Fruit fly (Drosophila melanogaster) whole organism, embryonic: ENCODE data around the gene Kdm3.

Source experiments
- Bdp1 ChIP-seq: fragments of 200-800 bp; sonication (Bioruptor generic); optimal IDR thresholded peaks from 3 replicates; lab custom pipeline; 2016; ENCODE audit warnings: missing biosample characterization, missing genetic modification characterization
- CG11560 ChIP-seq: fragments of 200-800 bp; sonication (Bioruptor generic); IDR thresholded peaks from 3 replicates; pipeline ENCODE4 v1.3.6; 2022; ENCODE audit warnings: missing biosample characterization, missing genetic modification characterization
- CG11695 ChIP-seq: fragments of 200-800 bp; sonication (Bioruptor generic); IDR thresholded peaks from 3 replicates; pipeline ENCODE4 v1.3.6; 2022; ENCODE audit warnings: missing biosample characterization, missing genetic modification characterization
- CG12104 ChIP-seq: fragments of 200-800 bp; sonication (Bioruptor generic); optimal IDR thresholded peaks from 3 replicates; lab custom pipeline; 2016; ENCODE audit warnings: missing biosample characterization, missing genetic modification characterization
- CG12236 ChIP-seq: fragments of 200-800 bp; sonication (Bioruptor generic); optimal IDR thresholded peaks from 2 replicates; lab custom pipeline; 2016; ENCODE audit warnings: missing biosample characterization, missing genetic modification characterization
- CG13775 ChIP-seq: fragments of 200-800 bp; sonication (Bioruptor generic); optimal IDR thresholded peaks from 3 replicates; lab custom pipeline; 2017; ENCODE audit warnings: missing biosample characterization, mild to moderate bottlenecking, missing genetic modification characterization
- CG14860 ChIP-seq: fragments of 200-800 bp; sonication (Bioruptor generic); IDR thresholded peaks from 3 replicates; pipeline ENCODE4 v1.3.6; 2022; ENCODE audit warnings: missing biosample characterization, missing genetic modification characterization; ENCODE audit not compliant: partially characterized antibody
- CG15696 ChIP-seq: fragments of 200-800 bp; sonication (Bioruptor generic); optimal IDR thresholded peaks from 2 replicates; lab custom pipeline; 2019; ENCODE audit warnings: missing biosample characterization, mild to moderate bottlenecking, missing genetic modification characterization, moderate library complexity
- CG18764 ChIP-seq: fragments of 200-800 bp; sonication (Bioruptor generic); optimal IDR thresholded peaks from 3 replicates; lab custom pipeline; 2016; ENCODE audit warnings: missing biosample characterization, missing genetic modification characterization
- CG31365 ChIP-seq: fragments of 200-800 bp; sonication (Bioruptor generic); optimal IDR thresholded peaks from 2 replicates; lab custom pipeline; 2018; ENCODE audit warnings: missing biosample characterization, mild to moderate bottlenecking, missing genetic modification characterization
- CG32772 ChIP-seq: fragments of 200-800 bp; sonication (Bioruptor generic); IDR thresholded peaks from 2 replicates; pipeline ENCODE4 v1.3.6; 2022; ENCODE audit warnings: missing biosample characterization, missing genetic modification characterization
- CG5953 ChIP-seq: fragments of 200-800 bp; sonication (Bioruptor generic); IDR thresholded peaks from 2 replicates; pipeline ENCODE4 v1.3.6; 2022; ENCODE audit warnings: missing biosample characterization, missing genetic modification characterization
- CG6854 ChIP-seq: fragments of 200-800 bp; sonication (Bioruptor generic); optimal IDR thresholded peaks from 3 replicates; lab custom pipeline; 2017; ENCODE audit warnings: missing biosample characterization, mild to moderate bottlenecking, missing genetic modification characterization
- CG7556 ChIP-seq: fragments of 200-800 bp; sonication (Bioruptor generic); optimal IDR thresholded peaks from 2 replicates; lab custom pipeline; 2017; ENCODE audit warnings: missing biosample characterization, mild to moderate bottlenecking, missing genetic modification characterization
- CG7745 ChIP-seq: fragments of 200-800 bp; sonication (Bioruptor generic); optimal IDR thresholded peaks from 2 replicates; lab custom pipeline; 2018; ENCODE audit warnings: missing biosample characterization, mild to moderate bottlenecking, missing genetic modification characterization, moderate library complexity
- CG7839 ChIP-seq: fragments of 200-800 bp; sonication (Bioruptor generic); optimal IDR thresholded peaks from 3 replicates; lab custom pipeline; 2018; ENCODE audit warnings: missing biosample characterization, mild to moderate bottlenecking, missing genetic modification characterization, moderate library complexity
- CG8281 ChIP-seq: fragments of 200-800 bp; sonication (Bioruptor generic); optimal IDR thresholded peaks from 2 replicates; lab custom pipeline; 2018; ENCODE audit warnings: missing biosample characterization, mild to moderate bottlenecking, missing genetic modification characterization, moderate library complexity
- Dek ChIP-seq: fragments of 200-800 bp; sonication (Bioruptor generic); optimal IDR thresholded peaks from 3 replicates; lab custom pipeline; 2019; ENCODE audit warnings: missing biosample characterization, mild to moderate bottlenecking, missing genetic modification characterization, moderate library complexity
- Dfd ChIP-seq, 2 experiments: fragments of >200 bp; optimal IDR thresholded peaks; 2 replicates each; lab custom pipeline; 2017; ENCODE audit warnings: missing biosample characterization in 2 of 2, missing genetic modification characterization in 2 of 2
- GATAe ChIP-seq: fragments of 200-800 bp; sonication (Bioruptor generic); conservative IDR thresholded peaks from 2 replicates; pipeline ENCODE4 v1.3.6; 2022; ENCODE audit warnings: missing biosample characterization, missing genetic modification characterization
- Hsf ChIP-seq: fragments of 200-800 bp; sonication (Bioruptor generic); optimal IDR thresholded peaks from 3 replicates; lab custom pipeline; 2016; ENCODE audit warnings: missing biosample characterization, missing genetic modification characterization
- Jarid2 ChIP-seq: fragments of 200-800 bp; sonication (Bioruptor generic); optimal IDR thresholded peaks from 3 replicates; lab custom pipeline; 2017; ENCODE audit warnings: mild to moderate bottlenecking, missing biosample characterization, missing genetic modification reagents, missing genetic modification characterization
- MTF-1 ChIP-seq: fragments of 200-800 bp; sonication (Bioruptor generic); optimal IDR thresholded peaks from 2 replicates; lab custom pipeline; 2018; ENCODE audit warnings: missing biosample characterization, mild to moderate bottlenecking, missing genetic modification characterization, borderline replicate concordance
- Meics ChIP-seq: fragments of 200-800 bp; sonication (Bioruptor generic); optimal IDR thresholded peaks from 2 replicates; lab custom pipeline; 2017; ENCODE audit warnings: missing biosample characterization, mild to moderate bottlenecking, missing genetic modification characterization
- Nf-YA ChIP-seq: fragments of 200-800 bp; sonication (Bioruptor generic); IDR thresholded peaks from 2 replicates; pipeline ENCODE4 v1.3.6; 2022; ENCODE audit warnings: missing biosample characterization, missing genetic modification characterization
- Ravus ChIP-seq: fragments of 200-800 bp; sonication (Bioruptor generic); IDR thresholded peaks from 2 replicates; pipeline ENCODE4 v1.3.6; 2022; ENCODE audit warnings: missing biosample characterization, missing genetic modification characterization
- Sry-β ChIP-seq: fragments of 200-800 bp; sonication (Bioruptor generic); optimal IDR thresholded peaks from 2 replicates; lab custom pipeline; 2018; ENCODE audit warnings: missing biosample characterization, mild to moderate bottlenecking, missing genetic modification characterization, moderate library complexity
- Sry-δ ChIP-seq: fragments of 200-800 bp; sonication (Bioruptor generic); optimal IDR thresholded peaks from 2 replicates; lab custom pipeline; 2016; ENCODE audit warnings: missing biosample characterization, missing genetic modification characterization
- Usf ChIP-seq: fragments of 200-800 bp; sonication (Bioruptor generic); optimal IDR thresholded peaks from 2 replicates; lab custom pipeline; 2017; ENCODE audit warnings: missing genotype, missing biosample characterization, missing genetic modification characterization
- Xbp1 ChIP-seq: fragments of 200-800 bp; sonication (Bioruptor generic); optimal IDR thresholded peaks from 3 replicates; lab custom pipeline; 2016; ENCODE audit warnings: missing biosample characterization, mild to moderate bottlenecking, missing genetic modification characterization
- abd-A ChIP-seq: fragments of 200-800 bp; sonication (Bioruptor generic); optimal IDR thresholded peaks from 3 replicates; lab custom pipeline; 2019; ENCODE audit warnings: missing biosample characterization, mild to moderate bottlenecking, missing genetic modification characterization, moderate library complexity
- al ChIP-seq: fragments of 200-800 bp; sonication (Bioruptor generic); IDR thresholded peaks from 2 replicates; pipeline ENCODE4 v1.3.6; 2022; ENCODE audit warnings: missing biosample characterization, missing genetic modification characterization
- bigmax ChIP-seq: fragments of 200-800 bp; sonication (Bioruptor generic); optimal IDR thresholded peaks from 2 replicates; lab custom pipeline; 2018; ENCODE audit warnings: missing biosample characterization, mild to moderate bottlenecking, missing genetic modification characterization
- corto ChIP-seq: fragments of 200-800 bp; sonication (Bioruptor generic); optimal IDR thresholded peaks from 2 replicates; lab custom pipeline; 2016; ENCODE audit warnings: missing biosample characterization, mild to moderate bottlenecking, missing genetic modification characterization, moderate library complexity
- fd102C ChIP-seq: fragments of 200-800 bp; sonication (Bioruptor generic); optimal IDR thresholded peaks from 2 replicates; lab custom pipeline; 2018; ENCODE audit warnings: missing biosample characterization, mild to moderate bottlenecking, missing genetic modification characterization, moderate library complexity
- gfzf ChIP-seq: fragments of 200-800 bp; sonication (Bioruptor generic); optimal IDR thresholded peaks from 2 replicates; lab custom pipeline; 2016; ENCODE audit warnings: missing biosample characterization, mild to moderate bottlenecking, missing genetic modification characterization, moderate library complexity
- ken ChIP-seq: fragments of 200-800 bp; sonication (Bioruptor generic); IDR thresholded peaks from 3 replicates; pipeline ENCODE4 v1.3.6; 2022; ENCODE audit warnings: missing biosample characterization, missing genetic modification characterization
- lov ChIP-seq, 2 experiments: fragments of 200-800 bp in 1 of 2; fragments of >200 bp in 1 of 2; sonication (Bioruptor generic) in 1 of 2; IDR thresholded peaks in 1 of 2; optimal IDR thresholded peaks in 1 of 2; 2 replicates in 1 of 2; 3 replicates in 1 of 2; pipeline versions ENCODE4 v1.3.6 to Lab custom; 2017 to 2022; ENCODE audit warnings: missing biosample characterization in 1 of 2, missing genetic modification characterization in 1 of 2
- odd ChIP-seq: fragments of 200-800 bp; sonication (Bioruptor generic); optimal IDR thresholded peaks from 2 replicates; lab custom pipeline; 2017; ENCODE audit warnings: missing biosample characterization, mild to moderate bottlenecking, missing genetic modification characterization
- onecut ChIP-seq: fragments of 200-800 bp; sonication (Bioruptor generic); IDR thresholded peaks from 2 replicates; pipeline ENCODE4 v1.3.6; 2022; ENCODE audit warnings: missing biosample characterization, missing genetic modification characterization
- prd ChIP-seq, 3 experiments: fragments of >200 bp in 2 of 3; fragments of 200-800 bp in 1 of 3; sonication (Bioruptor generic) in 1 of 3; optimal IDR thresholded peaks in 2 of 3; IDR thresholded peaks in 1 of 3; 2 replicates in 2 of 3; 3 replicates in 1 of 3; pipeline versions ENCODE4 v1.3.6 to Lab custom; 2017 to 2022; ENCODE audit warnings: missing biosample characterization in 1 of 3, missing genetic modification characterization in 1 of 3
- row ChIP-seq: fragments of 200-800 bp; sonication (Bioruptor generic); IDR thresholded peaks from 3 replicates; pipeline ENCODE4 v1.3.6; 2022; ENCODE audit warnings: missing biosample characterization, missing genetic modification characterization
- sc ChIP-seq, 3 experiments: fragments of >200 bp in 2 of 3; fragments of 200-800 bp in 1 of 3; sonication (Bioruptor generic) in 1 of 3; optimal IDR thresholded peaks; 2 replicates in 2 of 3; 3 replicates in 1 of 3; lab custom pipeline; 2017; ENCODE audit warnings: mild to moderate bottlenecking in 1 of 3, missing biosample characterization in 1 of 3, missing genetic modification characterization in 1 of 3, missing genetic modification reagents in 1 of 3
- schlank ChIP-seq: fragments of 200-800 bp; sonication (Bioruptor generic); optimal IDR thresholded peaks from 2 replicates; lab custom pipeline; 2018; ENCODE audit warnings: missing biosample characterization, mild to moderate bottlenecking, missing genetic modification characterization
- seq ChIP-seq: fragments of 200-800 bp; sonication (Bioruptor generic); IDR thresholded peaks from 2 replicates; pipeline ENCODE4 v1.3.6; 2022; ENCODE audit warnings: missing biosample characterization, missing genetic modification characterization
- stc ChIP-seq: fragments of 200-800 bp; sonication (Bioruptor generic); IDR thresholded peaks from 2 replicates; pipeline ENCODE4 v1.3.6; 2022; ENCODE audit warnings: missing biosample characterization, missing genetic modification characterization
- tgo ChIP-seq: fragments of 200-800 bp; sonication (Bioruptor generic); IDR thresholded peaks from 3 replicates; pipeline ENCODE4 v1.3.6; 2022; ENCODE audit warnings: missing biosample characterization, missing genetic modification characterization
- zfh1 ChIP-seq: fragments of 200-800 bp; sonication (Bioruptor generic); IDR thresholded peaks from 3 replicates; pipeline ENCODE4 v1.3.6; 2022; ENCODE audit warnings: missing biosample characterization, missing genetic modification characterization

Kdm3 gene

dm6 chr3R:9555334-9555974 is 39.6 kb downstream of the Kdm3 start, which contains the start of the genes CG9386 and BckdhA (continued):
- TF ChIP-seq CG11695 (GFP tag; lab: Robert Waterston, UW) (no peak), odd (GFP tag; lab: Kevin White, UChicago) (peak; percentile 48), onecut (GFP tag; lab: Robert Waterston, UW) (peak; percentile 31; the same call in 1 of the 2 replicates), tgo (GFP tag; lab: Robert Waterston, UW) (peak; percentile 39; the same call in 1 of the 3 replicates), fd102C (GFP tag; lab: Kevin White, UChicago) (no peak), CG14860 (GFP tag; lab: Robert Waterston, UW) (peak; percentile 63; the same call in 2 of the 3 replicates), Nf-YA (GFP tag; lab: Robert Waterston, UW) (no peak), CG5953 (GFP tag; lab: Robert Waterston, UW) (no peak), schlank (tag; lab: Kevin White, UChicago) (no peak), Jarid2 (GFP tag; lab: Kevin White, UChicago) (no peak), CG15696 (tag; lab: Kevin White, UChicago) (peak; percentile 38), CG7556 (GFP tag; lab: Kevin White, UChicago) (peak; percentile 42), Sry-β (GFP tag; lab: Kevin White, UChicago) (peak; percentile 33), Sry-δ (peak; percentile 71), prd (optimal IDR thresholded peaks at IDR 0.05; lab: Kevin White, UChicago) (no peak), prd (GFP tag; IDR thresholded peaks at IDR 0.05; lab: Robert Waterston, UW) (peak; percentile 59; the same call in 2 of the 3 replicates), Xbp1 (GFP tag; lab: Kevin White, UChicago) (peak; percentile 69), CG6854 (GFP tag; lab: Kevin White, UChicago) (no peak), CG31365 (no peak), zfh1 (GFP tag; lab: Robert Waterston, UW) (no peak), GATAe (GFP tag; lab: Robert Waterston, UW) (no peak), CG12236 (GFP tag; lab: Kevin White, UChicago) (no peak), stc (GFP tag; lab: Robert Waterston, UW) (no peak), CG13775 (GFP tag; lab: Kevin White, UChicago) (peak; percentile 55), Meics (GFP tag; lab: Kevin White, UChicago) (peak; percentile 67), corto (GFP tag; lab: Kevin White, UChicago) (no peak), Dek (tag; lab: Kevin White, UChicago) (peak; percentile 62), CG32772 (GFP tag; lab: Robert Waterston, UW) (no peak), seq (GFP tag; lab: Robert Waterston, UW) (no peak), sc (optimal IDR thresholded peaks at IDR 0.05; lab: Kevin White, UChicago) (no peak), sc (GFP tag; optimal IDR thresholded peaks at IDR 0.05; lab: Kevin White, UChicago) (no peak), CG8281 (no peak), Bdp1 (peak; percentile 23), Hsf (GFP tag; lab: Kevin White, UChicago) (peak; percentile 59), Dfd (GFP tag; optimal IDR thresholded peaks at IDR 0.05; lab: Kevin White, UChicago) (no peak), Ravus (GFP tag; lab: Robert Waterston, UW) (no peak), lov (optimal IDR thresholded peaks at IDR 0.05; lab: Kevin White, UChicago) (no peak), lov (GFP tag; IDR thresholded peaks at IDR 0.05; lab: Robert Waterston, UW) (no peak), CG18764 (GFP tag; lab: Kevin White, UChicago) (peak; percentile 16), al (peak; percentile 29; the same call in 1 of the 2 replicates), gfzf (no peak), CG7745 (no peak), MTF-1 (no peak), CG12104 (peak; percentile 53), bigmax (GFP tag; lab: Kevin White, UChicago) (no peak), abd-A (tag; lab: Kevin White, UChicago) (no peak), CG7839 (tag; lab: Kevin White, UChicago) (peak; percentile 59), ken (GFP tag; lab: Robert Waterston, UW) (no peak), Usf (GFP tag; lab: Kevin White, UChicago) (no peak), CG11560 (tag; lab: Robert Waterston, UW) (no peak), row (GFP tag; lab: Robert Waterston, UW) (peak; percentile 80)
